Fruit fly (Drosophila melanogaster) whole organism, embryonic: ENCODE measurements around the gene CG14567.

Experiments
- CG12391 ChIP-seq: fragments of 200-800 bp; sonication (Bioruptor generic); optimal IDR thresholded peaks from 3 replicates; lab custom pipeline; 2018; ENCODE audit warnings: missing biosample characterization, mild to moderate bottlenecking, missing genetic modification characterization, moderate library complexity
- CG13424 ChIP-seq: fragments of 200-800 bp; sonication (Bioruptor generic); optimal IDR thresholded peaks from 2 replicates; lab custom pipeline; 2019; ENCODE audit warnings: missing biosample characterization, mild to moderate bottlenecking, missing genetic modification characterization, moderate library complexity
- CG2116 ChIP-seq: fragments of 200-800 bp; sonication (Bioruptor generic); optimal IDR thresholded peaks from 3 replicates; lab custom pipeline; 2018; ENCODE audit warnings: missing biosample characterization, mild to moderate bottlenecking, missing genetic modification characterization
- CG4360 ChIP-seq: fragments of 200-800 bp; sonication (Bioruptor generic); IDR thresholded peaks from 2 replicates; pipeline ENCODE4 v1.3.6; 2022; ENCODE audit warnings: missing biosample characterization, missing genetic modification characterization
- Hr78 ChIP-seq, 2 experiments: fragments of 200-800 bp in 1 of 2; fragments of >200 bp in 1 of 2; sonication (Bioruptor generic) in 1 of 2; optimal IDR thresholded peaks; 2 replicates each; lab custom pipeline; 2017 to 2019; ENCODE audit warnings: missing biosample characterization in 2 of 2, missing genetic modification characterization in 2 of 2, mild to moderate bottlenecking in 1 of 2, moderate library complexity in 1 of 2
- dan ChIP-seq: fragments of 200-800 bp; sonication (Bioruptor generic); IDR thresholded peaks from 2 replicates; pipeline ENCODE4 v1.3.6; 2022; ENCODE audit warnings: missing biosample characterization, missing genetic modification characterization
- fd3F ChIP-seq: fragments of 200-800 bp; sonication (Bioruptor generic); optimal IDR thresholded peaks from 2 replicates; lab custom pipeline; 2018; ENCODE audit warnings: missing biosample characterization, mild to moderate bottlenecking, missing genetic modification characterization, moderate library complexity

dm6 chr3L:21715974-21716373, 22.3 kb downstream of the CG14567 start:
- TF ChIP-seq CG13424 (tag; lab: Kevin White, UChicago), result no peak
- TF ChIP-seq CG12391 (tag; lab: Kevin White, UChicago), result no peak
- TF ChIP-seq dan (GFP tag; lab: Robert Waterston, UW), result no peak
- TF ChIP-seq Hr78 (GFP tag; optimal IDR thresholded peaks at IDR 0.05; lab: Kevin White, UChicago), result no peak
- no peak for TF ChIP-seq CG4360 (GFP tag; lab: Robert Waterston, UW)
- no peak for TF ChIP-seq CG2116
- TF ChIP-seq fd3F (GFP tag; lab: Kevin White, UChicago), result no peak
